Fruit fly (Drosophila melanogaster) whole organism, wandering third instar larva: ENCODE data around the gene MetRS-m.

Source experiments
- Abd-B ChIP-seq: fragments of >200 bp; optimal IDR thresholded peaks from 2 replicates; lab custom pipeline; 2017; ENCODE audit warnings: missing biosample characterization, missing genetic modification characterization
- Dfd ChIP-seq: fragments of >200 bp; optimal IDR thresholded peaks from 2 replicates; lab custom pipeline; 2017; ENCODE audit warnings: missing biosample characterization, missing genetic modification characterization
- Hr78 ChIP-seq: fragments of >200 bp; optimal IDR thresholded peaks from 2 replicates; lab custom pipeline; 2017; ENCODE audit warnings: missing biosample characterization, missing genetic modification characterization
- OdsH ChIP-seq: fragments of 200-800 bp; sonication (Bioruptor generic); optimal IDR thresholded peaks from 2 replicates; lab custom pipeline; 2016; ENCODE audit warnings: missing biosample characterization, mild to moderate bottlenecking, missing genetic modification characterization
- br ChIP-seq: fragments of 200-800 bp; sonication (Bioruptor generic); optimal IDR thresholded peaks from 2 replicates; lab custom pipeline; 2016; ENCODE audit warnings: missing biosample characterization, missing genetic modification characterization
- dmrt93B ChIP-seq: fragments of 200-800 bp; sonication (Bioruptor generic); optimal IDR thresholded peaks from 2 replicates; lab custom pipeline; 2018; ENCODE audit warnings: missing biosample characterization, mild to moderate bottlenecking, missing genetic modification characterization
- dsf ChIP-seq: sonication (Bioruptor generic); optimal IDR thresholded peaks from 2 replicates; lab custom pipeline; 2016; ENCODE audit warnings: missing biosample characterization, missing genetic modification characterization, borderline replicate concordance
- ey ChIP-seq: fragments of 200-800 bp; sonication (Bioruptor generic); optimal IDR thresholded peaks from 2 replicates; lab custom pipeline; 2016; ENCODE audit warnings: missing biosample characterization, missing genetic modification characterization
- fru ChIP-seq: fragments of 200-800 bp; sonication (Bioruptor generic); optimal IDR thresholded peaks from 3 replicates; lab custom pipeline; 2016; ENCODE audit warnings: missing biosample characterization, mild to moderate bottlenecking, missing genetic modification characterization
- jim ChIP-seq: fragments of 175-275, 200-325 bp; sonication (Bioruptor generic); optimal IDR thresholded peaks from 2 replicates; lab custom pipeline; 2016; ENCODE audit warnings: missing biosample characterization, mild to moderate bottlenecking, missing genetic modification characterization
- pan ChIP-seq: fragments of >200 bp; optimal IDR thresholded peaks from 2 replicates; lab custom pipeline; 2017
- sage ChIP-seq: fragments of 200-800 bp; sonication (Bioruptor generic); optimal IDR thresholded peaks from 2 replicates; lab custom pipeline; 2016; ENCODE audit warnings: missing biosample characterization, mild to moderate bottlenecking, missing genetic modification characterization
- usp ChIP-seq: fragments of >200 bp; optimal IDR thresholded peaks from 2 replicates; lab custom pipeline; 2017; ENCODE audit warnings: missing biosample characterization, missing genetic modification characterization
- woc ChIP-seq: sonication (Bioruptor generic); optimal IDR thresholded peaks from 2 replicates; lab custom pipeline; 2016; ENCODE audit warnings: missing biosample characterization, mild to moderate bottlenecking, missing genetic modification characterization

DNA sequence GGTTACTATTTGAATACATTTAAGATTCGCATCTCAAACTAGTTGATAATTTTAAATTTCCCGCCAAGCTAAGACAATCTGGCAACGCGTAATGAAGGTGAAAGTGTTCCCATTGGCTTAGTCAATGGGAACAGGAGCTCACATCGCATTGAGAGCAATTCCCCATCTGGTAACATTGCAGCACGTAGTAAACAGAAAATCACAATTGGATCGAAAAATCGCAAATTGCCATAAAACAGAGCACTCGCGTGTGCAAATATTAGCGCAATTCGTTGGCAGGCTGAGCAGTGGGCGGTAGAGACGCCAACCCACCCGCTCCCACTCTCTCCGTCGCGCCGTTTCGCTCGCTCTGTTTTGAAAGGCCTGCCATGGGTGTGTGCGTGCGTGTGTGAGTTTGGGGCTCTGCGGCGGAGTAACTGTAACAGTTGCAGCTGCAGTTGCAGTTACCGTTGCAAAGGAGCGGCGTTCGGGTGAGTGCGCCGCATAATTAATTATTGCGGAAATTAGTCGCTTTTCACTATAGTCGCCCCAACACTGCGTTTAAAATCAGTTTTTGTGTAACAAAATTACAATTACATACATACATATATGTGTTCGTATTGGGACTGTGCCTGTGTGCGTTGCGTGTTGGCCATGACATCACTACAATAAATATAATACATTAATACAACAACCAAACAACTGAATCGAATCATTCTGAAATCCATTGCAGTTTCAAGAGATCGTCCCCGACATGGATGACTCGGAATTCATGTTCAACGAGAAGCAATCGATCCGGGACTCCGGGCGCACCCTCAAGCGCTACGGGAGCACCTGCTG, 38.5 kb upstream of the MetRS-m start:
- no peak for TF ChIP-seq jim (GFP tag; lab: Kevin White, UChicago)
- TF ChIP-seq Hr78 (GFP tag; lab: Kevin White, UChicago): no peak
- TF ChIP-seq sage (GFP tag; lab: Kevin White, UChicago): no peak
- TF ChIP-seq Dfd: no peak
- peak; percentile 33 for TF ChIP-seq OdsH
- no peak for TF ChIP-seq woc (GFP tag; lab: Kevin White, UChicago)
- TF ChIP-seq br: no peak
- no peak for TF ChIP-seq usp
- TF ChIP-seq Abd-B (GFP tag; lab: Kevin White, UChicago): no peak
- no peak for TF ChIP-seq pan (lab: Kevin White, UChicago)
- no peak for TF ChIP-seq dsf (GFP tag; lab: Kevin White, UChicago)
- TF ChIP-seq fru (GFP tag; lab: Kevin White, UChicago): no peak
- TF ChIP-seq dmrt93B (GFP tag; lab: Kevin White, UChicago): no peak
- TF ChIP-seq ey (GFP tag; lab: Kevin White, UChicago): no peak
